Fruit fly (Drosophila melanogaster) S2 (cell line): ENCODE data around the gene CG14043.

Source experiments
- CG8478 ChIP-seq: fragments of >200 bp; optimal IDR thresholded peaks from 2 replicates; lab custom pipeline; 2018
- CTCF ChIP-seq, 2 experiments: fragments of >200 bp; optimal IDR thresholded peaks; 2 replicates each; lab custom pipeline; 2018

- TF ChIP-seq CG8478 (lab: Kevin White, UChicago) (no peak), CTCF (optimal IDR thresholded peaks at IDR 0.05; lab: Kevin White, UChicago) (peak; percentile 53 to 60)
These were observed 38.0 kb downstream of the CG14043 start, which contains the start of gene Rtnl1 for dm6 chr2L:5009306-5010030.
